Fruit fly (Drosophila melanogaster): ENCODE measurements around the gene polybromo.
A peak's percentile ranks its signal among the peaks of the same experiment; 100 is the strongest.

polybromo gene

DNA sequence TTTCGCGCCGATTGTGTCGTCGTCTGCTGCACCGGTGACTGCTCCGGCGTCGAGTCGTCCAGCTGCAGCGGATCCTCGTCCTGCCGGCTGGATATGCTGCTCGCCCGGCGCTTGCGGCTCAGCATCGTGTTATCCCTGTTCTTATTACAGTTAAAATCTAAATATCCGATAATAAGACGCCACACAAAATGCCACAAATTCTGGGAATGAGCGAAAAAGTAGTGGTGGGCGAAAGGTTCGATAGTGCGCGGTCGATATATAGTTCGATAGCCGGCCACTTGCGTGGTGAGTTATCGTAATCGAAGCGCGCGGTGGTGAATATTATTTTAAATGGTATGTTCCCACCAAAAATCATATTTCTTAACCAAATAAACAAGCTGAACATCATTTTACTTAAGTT, at the start of gene polybromo (continued):
- no peak for TF ChIP-seq CG18011 (GFP tag; optimal IDR thresholded peaks at IDR 0.05)
- TF ChIP-seq nmo (GFP tag; optimal IDR thresholded peaks at IDR 0.05), result peak; percentile 30
- peak; percentile 85 for TF ChIP-seq Med (GFP tag)
- peak; percentile 93 for TF ChIP-seq CG6791 (GFP tag; IDR thresholded peaks at IDR 0.05; ENCODE audit: partially characterized antibody)
- no peak for TF ChIP-seq CG31441 (GFP tag; IDR thresholded peaks at IDR 0.05)
- no peak for TF ChIP-seq Gsc (GFP tag; IDR thresholded peaks at IDR 0.05)
- TF ChIP-seq Camta (GFP tag; optimal IDR thresholded peaks at IDR 0.05), result no peak
- TF ChIP-seq kni (GFP tag; optimal IDR thresholded peaks at IDR 0.05), result no peak
- TF ChIP-seq p53 (GFP tag; optimal IDR thresholded peaks at IDR 0.05), result no peak
- TF ChIP-seq stwl (tag; optimal IDR thresholded peaks at IDR 0.05), result no peak
- TF ChIP-seq lab (GFP tag; optimal IDR thresholded peaks at IDR 0.05), result no peak
- no peak for TF ChIP-seq ara (GFP tag; IDR thresholded peaks at IDR 0.05)
- TF ChIP-seq CG2120 (GFP tag; optimal IDR thresholded peaks at IDR 0.05), result peak; percentile 13
- peak; percentile 33 for TF ChIP-seq Ets97D (GFP tag; optimal IDR thresholded peaks at IDR 0.05)
- no peak for TF ChIP-seq onecut (GFP tag; IDR thresholded peaks at IDR 0.05)
- TF ChIP-seq CG11723 (GFP tag; optimal IDR thresholded peaks at IDR 0.05), result no peak
- no peak for TF ChIP-seq zfh1 (GFP tag; IDR thresholded peaks at IDR 0.05)
- TF ChIP-seq dpn (GFP tag; optimal IDR thresholded peaks at IDR 0.05), result peak in 1 of 2 experiments; percentile 2
- peak; percentile 33 for TF ChIP-seq CG14710 (tag; optimal IDR thresholded peaks at IDR 0.05)
- TF ChIP-seq Hand (GFP tag; optimal IDR thresholded peaks at IDR 0.05), result no peak
- no peak for TF ChIP-seq aop (GFP tag; IDR thresholded peaks at IDR 0.05)
- no peak for TF ChIP-seq twi (tag; optimal IDR thresholded peaks at IDR 0.05)
- no peak for TF ChIP-seq Kr (GFP tag; optimal IDR thresholded peaks at IDR 0.05)
- peak; percentile 43 for TF ChIP-seq CG2116 (GFP tag; optimal IDR thresholded peaks at IDR 0.05)
- TF ChIP-seq vnd (GFP tag; IDR thresholded peaks at IDR 0.05; ENCODE audit: partially characterized antibody), result peak; percentile 80; the same call in 2 of the 3 replicates
- TF ChIP-seq phol (tag; optimal IDR thresholded peaks at IDR 0.05), result peak; percentile 11
- TF ChIP-seq B-H1 (GFP tag; IDR thresholded peaks at IDR 0.05), result no peak
- no peak for TF ChIP-seq sqz (GFP tag; optimal IDR thresholded peaks at IDR 0.05)
- TF ChIP-seq E2f2 (GFP tag; IDR thresholded peaks at IDR 0.05), result peak; percentile 95
- TF ChIP-seq peb (GFP tag; IDR thresholded peaks at IDR 0.05), result no peak
- peak; percentile 27 for TF ChIP-seq gfzf (GFP tag; optimal IDR thresholded peaks at IDR 0.05)
- peak; percentile 13 for TF ChIP-seq Fer1 (GFP tag; optimal IDR thresholded peaks at IDR 0.05)
- no peak for TF ChIP-seq Aef1 (GFP tag; IDR thresholded peaks at IDR 0.05)
- peak; percentile 87 for TF ChIP-seq Opbp (GFP tag; IDR thresholded peaks at IDR 0.05; ENCODE audit: partially characterized antibody)
- TF ChIP-seq unc-4 (GFP tag; IDR thresholded peaks at IDR 0.05; ENCODE audit: partially characterized antibody), result peak; percentile 94
- no peak for TF ChIP-seq Nf-YC (tag; optimal IDR thresholded peaks at IDR 0.05)
- TF ChIP-seq sr (GFP tag; IDR thresholded peaks at IDR 0.05), result no peak
- TF ChIP-seq CG13424 (tag; optimal IDR thresholded peaks at IDR 0.05), result no peak
- TF ChIP-seq ttk (GFP tag; IDR thresholded peaks at IDR 0.05), result no peak
- TF ChIP-seq gcm (GFP tag; optimal IDR thresholded peaks at IDR 0.05), result no peak
- TF ChIP-seq CG42726 (GFP tag; IDR thresholded peaks at IDR 0.05; ENCODE audit: partially characterized antibody), result peak; percentile 51; the same call in 1 of the 2 replicates
- TF ChIP-seq HmgZ (tag; optimal IDR thresholded peaks at IDR 0.05), result peak; percentile 0
- peak; percentile 33 for TF ChIP-seq vvl (GFP tag; IDR thresholded peaks at IDR 0.05)
- no peak for TF ChIP-seq Atf3 (GFP tag; optimal IDR thresholded peaks at IDR 0.05)
- no peak for TF ChIP-seq wor (GFP tag; IDR thresholded peaks at IDR 0.05)
- peak; percentile 75 for TF ChIP-seq CG7963 (GFP tag; IDR thresholded peaks at IDR 0.05; ENCODE audit: partially characterized antibody)
- TF ChIP-seq Dip3 (GFP tag; optimal IDR thresholded peaks at IDR 0.05), result no peak
- no peak for TF ChIP-seq CG1529 (GFP tag; optimal IDR thresholded peaks at IDR 0.05)
- TF ChIP-seq exex (tag; optimal IDR thresholded peaks at IDR 0.05), result no peak
- TF ChIP-seq YL-1 (GFP tag; optimal IDR thresholded peaks at IDR 0.05), result peak; percentile 67
- no peak for TF ChIP-seq CG7987 (GFP tag; optimal IDR thresholded peaks at IDR 0.05)
